Worm (Caenorhabditis elegans) whole organism, midembryonic: ENCODE data around the gene clec-158.
A peak's percentile ranks its signal among the peaks of the same experiment; 100 is the strongest.

Experiments
- T22C8.4 ChIP-seq: fragments of 200-800 bp; sonication (Bioruptor generic); IDR thresholded peaks from 2 replicates; pipeline ENCODE4 v1.3.6; 2022; ENCODE audit warnings: missing genetic modification characterization, missing compliant biosample characterization
- cog-1 ChIP-seq: sonication (generic microtip); optimal IDR thresholded peaks from 2 replicates; lab custom pipeline; 2016; ENCODE audit warnings: missing genetic modification characterization, missing compliant biosample characterization
- flt-1 ChIP-seq: fragments of 200-800 bp; sonication (Bioruptor generic); IDR thresholded peaks from 2 replicates; pipeline ENCODE4 v1.3.6; 2022; ENCODE audit warnings: missing genetic modification characterization, missing compliant biosample characterization
- klf-2 ChIP-seq: fragments of 200-800 bp; sonication (Bioruptor generic); conservative IDR thresholded peaks from 2 replicates; pipeline ENCODE4 v1.3.6; 2022; ENCODE audit warnings: missing genetic modification reagents, missing genetic modification characterization, missing compliant biosample characterization
- med-1 ChIP-seq: sonication (generic microtip); optimal IDR thresholded peaks from 2 replicates; lab custom pipeline; 2017; ENCODE audit warnings: missing genetic modification characterization, mild to moderate bottlenecking, missing compliant biosample characterization, antibody characterized with exemption, missing genetic modification reagents; ENCODE audit not compliant: insufficient read depth
- ref-1 ChIP-seq: fragments of 200-800 bp; sonication (Bioruptor generic); conservative IDR thresholded peaks from 2 replicates; pipeline ENCODE4 v1.3.6; 2022; ENCODE audit warnings: missing genetic modification reagents, missing genetic modification characterization, missing compliant biosample characterization
- tab-1 ChIP-seq: fragments of 200-800 bp; sonication (Bioruptor generic); IDR thresholded peaks from 2 replicates; pipeline ENCODE4 v1.3.6; 2022; ENCODE audit warnings: missing genetic modification characterization, missing compliant biosample characterization
- ztf-23 ChIP-seq: fragments of 200-800 bp; sonication (Bioruptor generic); IDR thresholded peaks from 2 replicates; pipeline ENCODE4 v1.3.6; 2022; ENCODE audit warnings: missing genetic modification reagents, missing genetic modification characterization, missing compliant biosample characterization
- ztf-29 ChIP-seq: fragments of 200-800 bp; sonication (Bioruptor generic); IDR thresholded peaks from 2 replicates; pipeline ENCODE4 v1.3.6; 2022; ENCODE audit warnings: missing genetic modification reagents, missing genetic modification characterization, missing compliant biosample characterization

clec-158 gene

ce11 chrIII:6895166-6895565 is 35.8 kb upstream of the clec-158 start:
- TF ChIP-seq tab-1 (GFP tag; lab: Robert Waterston, UW) (no peak), flt-1 (GFP tag; lab: Robert Waterston, UW) (no peak), ztf-23 (GFP tag; lab: Robert Waterston, UW) (no peak), cog-1 (tag; lab: Kevin White, UChicago) (no peak), med-1 (GFP tag; lab: Kevin White, UChicago) (no peak), ztf-29 (GFP tag; lab: Robert Waterston, UW) (no peak), ref-1 (GFP tag; lab: Robert Waterston, UW) (no peak), T22C8.4 (GFP tag; lab: Robert Waterston, UW) (no peak), klf-2 (GFP tag; lab: Robert Waterston, UW) (no peak)

- TF ChIP-seq ref-1 (GFP tag; lab: Robert Waterston, UW): no peak
- TF ChIP-seq med-1 (GFP tag; lab: Kevin White, UChicago): no peak
These were observed 32.2 kb upstream of the clec-158 start, which contains the start of gene K04C2.5 for ce11 chrIII:6891560-6891959. Gene K04C2.5 (minus strand): TSS chrIII:6891660.

DNA sequence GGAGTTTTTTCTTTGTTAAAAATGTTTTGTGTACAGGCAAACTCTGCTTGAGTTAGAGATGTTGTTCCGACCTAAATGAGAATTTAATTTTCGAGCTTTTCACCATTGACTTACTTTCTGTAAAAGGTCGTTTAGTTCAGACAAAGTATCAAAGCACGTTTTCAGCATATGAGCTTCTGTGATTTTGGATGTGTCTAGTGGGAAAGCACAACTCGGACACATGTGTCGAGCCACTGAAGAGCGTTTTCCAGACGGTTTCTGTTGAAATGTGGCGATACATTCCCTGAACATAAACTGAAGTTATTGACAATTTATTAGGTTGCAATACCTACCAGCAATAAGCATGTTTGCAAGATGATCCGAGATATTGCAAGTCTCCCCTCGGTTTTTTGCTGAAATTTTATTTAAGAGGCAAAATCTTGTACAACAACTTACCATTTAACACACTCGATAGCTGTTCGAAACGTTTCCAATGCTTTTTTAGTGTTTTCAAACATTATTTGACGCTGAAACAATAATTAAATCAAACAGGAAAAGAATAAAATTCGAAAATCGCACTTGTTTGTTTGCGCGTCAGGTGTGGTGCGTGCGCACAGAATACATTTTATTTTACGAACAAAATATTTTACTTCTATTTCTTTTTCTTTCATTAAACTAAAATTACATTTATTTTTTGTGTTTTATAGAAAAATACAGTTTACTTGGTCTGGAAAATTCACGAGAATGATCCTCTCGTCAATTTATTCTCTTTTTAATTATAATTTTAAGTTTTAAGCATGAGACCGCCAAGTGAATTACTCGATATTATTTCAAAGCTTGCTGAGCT is 29.8 kb upstream of the clec-158 start, which contains the start of the genes brd-1 and K04C2.2:
Gene brd-1 (minus strand): TSS at position 506 of the 826 bp plus-strand sequence.
Gene K04C2.2 (plus strand): TSS at position 776 of the 826 bp plus-strand sequence.
- TF ChIP-seq klf-2 (GFP tag; lab: Robert Waterston, UW) (no peak), med-1 (GFP tag; lab: Kevin White, UChicago) (no peak), cog-1 (tag; lab: Kevin White, UChicago) (no peak), ztf-23 (GFP tag; lab: Robert Waterston, UW) (no peak), ztf-29 (GFP tag; lab: Robert Waterston, UW) (no peak), T22C8.4 (GFP tag; lab: Robert Waterston, UW) (no peak), ref-1 (GFP tag; lab: Robert Waterston, UW) (no peak), flt-1 (GFP tag; lab: Robert Waterston, UW) (no peak), tab-1 (GFP tag; lab: Robert Waterston, UW) (no peak)

DNA sequence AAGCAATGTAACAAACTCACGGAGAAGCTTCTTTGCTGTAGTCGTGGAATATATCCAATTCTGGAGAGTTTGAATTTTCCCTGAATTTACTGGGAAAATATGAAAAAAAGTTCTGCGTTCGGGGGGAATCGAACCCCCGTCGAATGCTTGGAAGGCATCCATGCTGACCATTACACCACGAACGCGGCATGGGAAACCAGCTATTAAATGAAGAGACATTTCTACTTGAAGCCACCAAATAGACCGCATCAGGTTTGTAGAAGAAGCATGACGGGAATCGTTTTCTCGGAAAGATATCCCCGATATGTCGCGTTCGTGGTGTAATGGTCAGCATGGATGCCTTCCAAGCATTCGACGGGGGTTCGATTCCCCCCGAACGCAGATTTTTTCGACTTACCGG is 29.1 kb upstream of the clec-158 start:
- TF ChIP-seq ztf-29 (GFP tag; lab: Robert Waterston, UW): no peak
- TF ChIP-seq klf-2 (GFP tag; lab: Robert Waterston, UW): peak; percentile 64; the same call in 1 of the 2 replicates
- 0 out of 2 replicates have a peak, but pooled peaks have one; percentile 65 for TF ChIP-seq ztf-23 (GFP tag; lab: Robert Waterston, UW)
- no peak for TF ChIP-seq med-1 (GFP tag; lab: Kevin White, UChicago)
- TF ChIP-seq tab-1 (GFP tag; lab: Robert Waterston, UW): peak; percentile 60; the same call in 1 of the 2 replicates
- 0 out of 2 replicates have a peak, but pooled peaks have one; percentile 39 for TF ChIP-seq flt-1 (GFP tag; lab: Robert Waterston, UW)

- TF ChIP-seq ref-1 (GFP tag; lab: Robert Waterston, UW): peak; percentile 77
- TF ChIP-seq med-1 (GFP tag; lab: Kevin White, UChicago): peak; percentile 38
- peak; percentile 88 for TF ChIP-seq klf-2 (GFP tag; lab: Robert Waterston, UW)
- TF ChIP-seq T22C8.4 (GFP tag; lab: Robert Waterston, UW): peak; percentile 84
- TF ChIP-seq tab-1 (GFP tag; lab: Robert Waterston, UW): peak; percentile 89
- TF ChIP-seq cog-1 (tag; lab: Kevin White, UChicago): peak; percentile 67
- peak; percentile 93 for TF ChIP-seq flt-1 (GFP tag; lab: Robert Waterston, UW)
- TF ChIP-seq ztf-29 (GFP tag; lab: Robert Waterston, UW): peak; percentile 82
- TF ChIP-seq ztf-23 (GFP tag; lab: Robert Waterston, UW): peak; percentile 87
These were observed 28.2 kb upstream of the clec-158 start for ce11 chrIII:6887574-6887973.

DNA sequence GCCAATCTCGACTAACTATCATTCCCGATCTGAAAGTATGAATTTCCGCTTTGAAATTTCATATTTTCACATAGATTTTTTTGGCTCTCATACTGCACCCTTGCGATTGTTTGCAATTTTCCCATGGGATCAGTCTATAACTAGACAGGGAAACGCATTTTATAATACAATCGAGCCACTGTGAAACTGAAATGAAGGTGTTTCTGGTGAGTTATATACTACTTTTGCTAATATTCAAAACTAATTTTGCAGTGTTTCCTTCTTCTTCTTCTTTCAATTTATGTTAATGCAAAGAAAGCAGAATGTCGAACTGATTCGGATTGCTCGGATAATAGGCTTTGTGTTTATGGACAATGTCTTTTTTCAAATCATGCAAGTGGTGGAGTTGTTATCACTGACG is 26.5 kb upstream of the clec-158 start:
- no peak for TF ChIP-seq klf-2 (GFP tag; lab: Robert Waterston, UW)
- no peak for TF ChIP-seq med-1 (GFP tag; lab: Kevin White, UChicago)
- TF ChIP-seq ztf-29 (GFP tag; lab: Robert Waterston, UW): no peak
- TF ChIP-seq ztf-23 (GFP tag; lab: Robert Waterston, UW): no peak
- TF ChIP-seq flt-1 (GFP tag; lab: Robert Waterston, UW): no peak
- no peak for TF ChIP-seq cog-1 (tag; lab: Kevin White, UChicago)
- TF ChIP-seq tab-1 (GFP tag; lab: Robert Waterston, UW): no peak
- TF ChIP-seq ref-1 (GFP tag; lab: Robert Waterston, UW): no peak
- no peak for TF ChIP-seq T22C8.4 (GFP tag; lab: Robert Waterston, UW)

- TF ChIP-seq klf-2 (GFP tag; lab: Robert Waterston, UW): no peak
- TF ChIP-seq flt-1 (GFP tag; lab: Robert Waterston, UW): no peak
- TF ChIP-seq cog-1 (tag; lab: Kevin White, UChicago): no peak
- TF ChIP-seq T22C8.4 (GFP tag; lab: Robert Waterston, UW): no peak
- no peak for TF ChIP-seq ztf-29 (GFP tag; lab: Robert Waterston, UW)
- no peak for TF ChIP-seq med-1 (GFP tag; lab: Kevin White, UChicago)
These were observed 24.8 kb upstream of the clec-158 start, which contains the start of gene med-2 for ce11 chrIII:6884203-6884602. Gene med-2 (plus strand): TSS chrIII:6884503.

ce11 chrIII:6881745-6882144 is 22.4 kb upstream of the clec-158 start:
- TF ChIP-seq ztf-29 (GFP tag; lab: Robert Waterston, UW): no peak
- TF ChIP-seq cog-1 (tag; lab: Kevin White, UChicago): no peak
- TF ChIP-seq tab-1 (GFP tag; lab: Robert Waterston, UW): no peak
- TF ChIP-seq ref-1 (GFP tag; lab: Robert Waterston, UW): no peak
- no peak for TF ChIP-seq med-1 (GFP tag; lab: Kevin White, UChicago)
- TF ChIP-seq T22C8.4 (GFP tag; lab: Robert Waterston, UW): no peak
- TF ChIP-seq klf-2 (GFP tag; lab: Robert Waterston, UW): no peak
- TF ChIP-seq flt-1 (GFP tag; lab: Robert Waterston, UW): no peak
- TF ChIP-seq ztf-23 (GFP tag; lab: Robert Waterston, UW): no peak
